Worm (Caenorhabditis elegans): ENCODE measurements around the gene C49F5.3.

Gene C49F5.3

DNA sequence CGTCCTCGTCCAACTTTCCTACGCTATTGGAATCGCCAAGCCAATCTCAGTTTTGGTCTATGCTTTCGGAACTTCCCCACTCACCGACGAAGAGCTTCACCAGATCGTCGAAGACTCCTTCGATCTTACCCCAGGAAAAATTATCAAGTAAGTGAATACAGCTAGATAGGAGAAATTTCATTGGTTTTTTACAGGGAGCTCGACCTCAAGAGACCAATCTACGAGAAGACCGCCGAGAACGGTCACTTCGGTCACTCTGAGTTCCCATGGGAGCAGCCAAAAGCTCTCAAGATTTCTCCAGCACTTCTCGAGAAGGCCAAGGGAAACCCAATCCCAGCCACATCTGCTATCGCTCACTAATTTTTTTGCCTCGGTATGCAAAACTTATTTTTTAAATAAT is 16.4 kb downstream of the C49F5.3 start:
- TF ChIP-seq sptf-1 (tag; optimal IDR thresholded peaks at IDR 0.05): no peak
- no peak for TF ChIP-seq ztf-11 (tag; optimal IDR thresholded peaks at IDR 0.05)
- no peak for TF ChIP-seq lin-13 (tag; optimal IDR thresholded peaks at IDR 0.05)
- no peak for TF ChIP-seq nhr-2 (tag; optimal IDR thresholded peaks at IDR 0.05)
- no peak for TF ChIP-seq drap-1 (GFP tag; optimal IDR thresholded peaks at IDR 0.05)
- no peak for TF ChIP-seq mls-2 (tag; optimal IDR thresholded peaks at IDR 0.05)
- TF ChIP-seq mab-5 (tag; optimal IDR thresholded peaks at IDR 0.05): no peak
- no peak for TF ChIP-seq snpc-4 (tag; optimal IDR thresholded peaks at IDR 0.05)

DNA sequence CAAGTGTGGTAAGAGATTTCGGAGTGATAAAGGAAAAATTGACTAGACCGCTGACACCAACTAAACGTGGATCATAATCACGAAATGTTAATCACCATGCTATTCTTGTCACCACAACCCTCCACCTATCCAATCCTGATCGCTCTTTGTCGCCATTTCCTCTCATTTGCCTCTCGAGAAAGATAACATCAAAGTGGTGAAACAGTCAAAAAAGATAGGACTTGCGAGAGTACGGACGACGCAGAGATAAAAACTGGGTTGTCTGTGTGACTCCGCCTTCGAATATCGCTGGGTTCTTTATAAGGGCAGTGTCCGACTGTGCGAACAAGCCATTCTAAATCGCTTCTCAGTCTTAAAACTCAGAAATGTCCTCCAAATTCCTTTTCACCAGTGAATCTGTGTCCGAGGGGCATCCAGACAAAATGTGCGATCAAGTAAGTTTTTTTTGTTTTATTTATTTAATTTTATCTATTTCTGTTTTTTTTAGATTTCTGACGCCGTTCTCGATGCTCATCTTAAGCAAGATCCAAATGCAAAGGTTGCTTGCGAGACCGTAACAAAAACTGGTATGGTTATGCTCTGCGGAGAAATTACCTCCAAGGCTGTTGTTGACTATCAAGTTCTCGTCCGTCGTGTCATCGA is 17.6 kb downstream of the C49F5.3 start, which contains the start of gene sams-1:
sams-1 (plus strand) TSS at position 300 of the 642 bp plus-strand sequence.
- peak; percentile 75 for TF ChIP-seq elt-1 (tag; optimal IDR thresholded peaks at IDR 0.05; ENCODE audit: borderline replicate concordance, insufficient read depth)
- no peak for TF ChIP-seq ceh-39 (tag; optimal IDR thresholded peaks at IDR 0.05)
- no peak for TF ChIP-seq sptf-1 (tag; optimal IDR thresholded peaks at IDR 0.05)
- TF ChIP-seq drap-1 (GFP tag; optimal IDR thresholded peaks at IDR 0.05): no peak

DNA sequence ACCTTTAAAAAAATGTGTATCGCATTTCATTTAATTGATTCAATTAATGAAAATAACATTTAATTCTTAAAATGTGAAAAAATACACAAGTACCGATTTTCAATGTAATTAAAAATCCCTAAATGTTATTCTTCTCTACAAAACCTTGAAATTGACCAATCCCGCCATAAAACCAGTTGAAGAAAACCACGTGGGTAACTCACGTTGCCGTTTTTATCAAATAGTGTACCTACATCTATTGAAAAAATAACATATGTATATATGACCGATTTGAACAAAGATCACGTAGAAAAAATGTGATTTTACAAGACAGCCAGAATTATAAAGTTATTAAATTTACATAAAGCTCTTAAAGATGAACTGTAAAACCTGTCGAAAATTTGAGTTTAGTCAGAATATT is 18.3 kb downstream of the C49F5.3 start:
- TF ChIP-seq ztf-11 (tag; optimal IDR thresholded peaks at IDR 0.05) (no peak), unc-39 (tag; optimal IDR thresholded peaks at IDR 0.05) (no peak), blmp-1 (tag; optimal IDR thresholded peaks at IDR 0.05) (no peak), ceh-43 (GFP tag; optimal IDR thresholded peaks at IDR 0.05) (no peak), tbx-8 (GFP tag; optimal IDR thresholded peaks at IDR 0.05) (no peak), zip-8 (tag; optimal IDR thresholded peaks at IDR 0.05) (no peak), elt-3 (tag; optimal IDR thresholded peaks at IDR 0.05) (no peak), lsy-2 (tag; optimal IDR thresholded peaks at IDR 0.05) (no peak), lin-32 (GFP tag; optimal IDR thresholded peaks at IDR 0.05) (no peak), ces-1 (GFP tag; optimal IDR thresholded peaks at IDR 0.05) (no peak), ceh-83 (GFP tag; optimal IDR thresholded peaks at IDR 0.05) (no peak)

DNA sequence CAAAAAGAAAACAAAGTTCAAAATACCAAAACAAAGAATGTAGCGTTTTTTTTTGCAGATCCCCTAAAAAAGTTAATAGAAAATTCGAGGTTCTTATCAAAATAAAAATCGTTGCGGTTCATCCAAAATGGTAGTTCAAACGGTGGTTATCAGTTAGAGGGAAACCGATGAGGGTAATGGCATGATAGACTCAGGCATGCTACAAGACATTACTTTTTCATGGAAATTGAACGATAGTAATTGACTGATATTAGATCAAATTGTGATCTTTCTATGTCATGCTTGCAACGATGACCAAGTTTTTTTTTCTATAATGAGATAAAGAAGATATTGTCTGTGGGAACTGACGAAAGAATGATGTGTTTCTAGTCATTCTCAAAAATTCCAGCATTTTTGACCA is 18.9 kb downstream of the C49F5.3 start:
- TF ChIP-seq drap-1 (GFP tag; optimal IDR thresholded peaks at IDR 0.05): no peak
- no peak for TF ChIP-seq nhr-76 (tag; optimal IDR thresholded peaks at IDR 0.05)
- no peak for TF ChIP-seq sem-2 (GFP tag; optimal IDR thresholded peaks at IDR 0.05)

ce11 chrX:11963659-11964058 is 19.8 kb downstream of the C49F5.3 start:
- no peak for TF ChIP-seq flh-1 (GFP tag; optimal IDR thresholded peaks at IDR 0.05)
- no peak for TF ChIP-seq lsy-2 (tag; optimal IDR thresholded peaks at IDR 0.05)
- TF ChIP-seq mls-2 (tag; optimal IDR thresholded peaks at IDR 0.05): no peak
- TF ChIP-seq ceh-39 (tag; optimal IDR thresholded peaks at IDR 0.05): no peak
- no peak for TF ChIP-seq elt-3 (tag; optimal IDR thresholded peaks at IDR 0.05)
- TF ChIP-seq ces-1 (GFP tag; optimal IDR thresholded peaks at IDR 0.05): no peak
- TF ChIP-seq tbx-8 (GFP tag; optimal IDR thresholded peaks at IDR 0.05): no peak
- TF ChIP-seq nhr-28 (tag; optimal IDR thresholded peaks at IDR 0.05): no peak
- TF ChIP-seq ztf-11 (tag; optimal IDR thresholded peaks at IDR 0.05): no peak
- TF ChIP-seq ceh-83 (GFP tag; optimal IDR thresholded peaks at IDR 0.05): no peak
- TF ChIP-seq nhr-237 (tag; optimal IDR thresholded peaks at IDR 0.05): no peak
- peak; percentile 91 for TF ChIP-seq elt-1 (tag; optimal IDR thresholded peaks at IDR 0.05; ENCODE audit: borderline replicate concordance, insufficient read depth)
- TF ChIP-seq pha-4 (tag; optimal IDR thresholded peaks at IDR 0.05): no peak
- TF ChIP-seq lin-13 (tag; optimal IDR thresholded peaks at IDR 0.05): no peak
- TF ChIP-seq sem-2 (GFP tag; optimal IDR thresholded peaks at IDR 0.05): no peak
- TF ChIP-seq bed-3 (GFP tag; optimal IDR thresholded peaks at IDR 0.05): no peak
- TF ChIP-seq unc-62 (GFP tag; optimal IDR thresholded peaks at IDR 0.05): peak; percentile 21

ce11 chrX:11962050-11962788 is 21.2 kb downstream of the C49F5.3 start:
- TF ChIP-seq ham-2 (GFP tag; optimal IDR thresholded peaks at IDR 0.05): no peak
- TF ChIP-seq sem-2 (GFP tag; optimal IDR thresholded peaks at IDR 0.05): no peak

Measured in whole organism, mixed stage, embryonic.